Worm (Caenorhabditis elegans) whole organism, L2 larva: ENCODE data around the gene F58B4.3.

ENCODE experiments used
- ama-1 ChIP-seq: fragments of 150-350 bp; optimal IDR thresholded peaks from 2 replicates; lab custom pipeline; 2018; ENCODE audit warnings: inconsistent platforms
- zag-1 ChIP-seq: fragments of 150-350 bp; optimal IDR thresholded peaks from 2 replicates; lab custom pipeline; 2014; ENCODE audit warnings: missing biosample characterization, missing genetic modification characterization

- TF ChIP-seq zag-1 (tag; lab: Kevin White, UChicago) = no peak
- no peak for TF ChIP-seq ama-1 (lab: Kevin White, UChicago)
Observed at ce11 chrV:10924731-10925130, 4.9 kb upstream of the F58B4.3 start, which contains the start of gene F58B4.6.
